Worm (Caenorhabditis elegans) whole organism, L2 larva: ENCODE data around the gene glb-28.

Experiments used
- C34F6.9 ChIP-seq: fragments of 150-350 bp; optimal IDR thresholded peaks from 2 replicates; lab custom pipeline; 2014; ENCODE audit warnings: missing biosample characterization, missing genetic modification characterization
- F13H6.1 ChIP-seq: sonication (generic microtip); optimal IDR thresholded peaks from 2 replicates; lab custom pipeline; 2016; ENCODE audit warnings: missing genetic modification characterization, missing compliant biosample characterization
- R02D3.7 ChIP-seq: fragments of 150-350 bp; optimal IDR thresholded peaks from 2 replicates; lab custom pipeline; 2014; ENCODE audit warnings: missing biosample characterization, missing genetic modification characterization
- Y55F3AM.14 ChIP-seq: fragments of 200-800 bp; sonication (Bioruptor generic); optimal IDR thresholded peaks from 2 replicates; lab custom pipeline; 2018; ENCODE audit warnings: mild to moderate bottlenecking, missing genetic modification characterization, missing compliant biosample characterization
- ZK546.5 ChIP-seq: sonication (generic microtip); optimal IDR thresholded peaks from 2 replicates; lab custom pipeline; 2017; ENCODE audit warnings: missing biosample characterization, missing genetic modification characterization
- alr-1 ChIP-seq: fragments of 150-350 bp; optimal IDR thresholded peaks from 2 replicates; lab custom pipeline; 2014; ENCODE audit warnings: missing biosample characterization, missing genetic modification characterization
- aly-2 ChIP-seq: fragments of 150-350 bp; optimal IDR thresholded peaks from 2 replicates; lab custom pipeline; 2014; ENCODE audit warnings: missing biosample characterization, missing genetic modification characterization
- ama-1 ChIP-seq: fragments of 150-350 bp; optimal IDR thresholded peaks from 2 replicates; lab custom pipeline; 2018; ENCODE audit warnings: inconsistent platforms
- blmp-1 ChIP-seq: sonication (generic microtip); optimal IDR thresholded peaks from 2 replicates; lab custom pipeline; 2017; ENCODE audit warnings: missing genetic modification characterization, mild to moderate bottlenecking, missing compliant biosample characterization, antibody characterized with exemption, moderate library complexity; ENCODE audit not compliant: insufficient read depth
- ceh-16 ChIP-seq: fragments of 150-350 bp; optimal IDR thresholded peaks from 2 replicates; lab custom pipeline; 2014; ENCODE audit warnings: missing biosample characterization, missing genetic modification characterization
- ceh-82 ChIP-seq: fragments of 150-350 bp; optimal IDR thresholded peaks from 2 replicates; lab custom pipeline; 2014; ENCODE audit warnings: missing biosample characterization, missing genetic modification characterization
- crh-2 ChIP-seq: sonication (generic microtip); optimal IDR thresholded peaks from 2 replicates; lab custom pipeline; 2017; ENCODE audit warnings: missing biosample characterization, missing genetic modification characterization
- dmd-4 ChIP-seq: sonication (generic microtip); optimal IDR thresholded peaks from 2 replicates; lab custom pipeline; 2017; ENCODE audit warnings: missing biosample characterization, missing genetic modification characterization
- egl-27 ChIP-seq: sonication (generic microtip); optimal IDR thresholded peaks from 3 replicates; lab custom pipeline; 2017; ENCODE audit warnings: missing biosample characterization, missing genetic modification reagents, missing genetic modification characterization
- elt-1 ChIP-seq: fragments of 150-350 bp; optimal IDR thresholded peaks from 2 replicates; lab custom pipeline; 2014; ENCODE audit warnings: missing biosample characterization, missing genetic modification characterization
- elt-3 ChIP-seq: sonication (generic microtip); optimal IDR thresholded peaks from 2 replicates; lab custom pipeline; 2017; ENCODE audit warnings: missing biosample characterization, missing genetic modification characterization
- fos-1 ChIP-seq: fragments of 150-350 bp; optimal IDR thresholded peaks from 2 replicates; lab custom pipeline; 2014; ENCODE audit warnings: missing biosample characterization, missing genetic modification characterization
- gmeb-1 ChIP-seq: fragments of 150-350 bp; optimal IDR thresholded peaks from 2 replicates; lab custom pipeline; 2014; ENCODE audit warnings: missing biosample characterization, missing genetic modification characterization
- lin-11 ChIP-seq: fragments of 150-350 bp; sonication (generic microtip); optimal IDR thresholded peaks from 2 replicates; lab custom pipeline; 2014; ENCODE audit warnings: missing biosample characterization, missing genetic modification characterization, inconsistent platforms, mixed read lengths
- lin-13 ChIP-seq: fragments of 150-350 bp; optimal IDR thresholded peaks from 2 replicates; lab custom pipeline; 2014; ENCODE audit warnings: missing biosample characterization, missing genetic modification reagents, missing genetic modification characterization
- lin-39 ChIP-seq: fragments of 150-350 bp; optimal IDR thresholded peaks from 2 replicates; lab custom pipeline; 2014; ENCODE audit warnings: missing biosample characterization, missing genetic modification reagents, missing genetic modification characterization
- lsy-2 ChIP-seq, 2 experiments: fragments of 150-350 bp in 1 of 2; sonication (generic microtip) in 1 of 2; optimal IDR thresholded peaks; 2 replicates each; lab custom pipeline; 2014 to 2017; ENCODE audit warnings: missing biosample characterization in 2 of 2, missing genetic modification characterization in 2 of 2
- mab-5 ChIP-seq: fragments of 150-350 bp; optimal IDR thresholded peaks from 2 replicates; lab custom pipeline; 2014; ENCODE audit warnings: missing biosample characterization, missing genetic modification characterization
- mbf-1 ChIP-seq: sonication (generic microtip); optimal IDR thresholded peaks from 2 replicates; lab custom pipeline; 2017; ENCODE audit warnings: missing biosample characterization, missing genetic modification characterization
- mdl-1 ChIP-seq, 2 experiments: fragments of 150-350 bp in 1 of 2; sonication (generic microtip) in 1 of 2; optimal IDR thresholded peaks; 2 replicates each; lab custom pipeline; 2017; ENCODE audit warnings: missing biosample characterization in 2 of 2, missing genetic modification characterization in 2 of 2
- nhr-10 ChIP-seq: sonication (generic microtip); optimal IDR thresholded peaks from 2 replicates; lab custom pipeline; 2017; ENCODE audit warnings: missing biosample characterization, missing genetic modification characterization
- nhr-11 ChIP-seq: fragments of 150-350 bp; optimal IDR thresholded peaks from 2 replicates; lab custom pipeline; 2014; ENCODE audit warnings: missing biosample characterization, missing genetic modification characterization
- nhr-12 ChIP-seq: fragments of 150-350 bp; optimal IDR thresholded peaks from 2 replicates; lab custom pipeline; 2014; ENCODE audit warnings: missing biosample characterization, missing genetic modification characterization
- nhr-129 ChIP-seq: fragments of 150-350 bp; optimal IDR thresholded peaks from 2 replicates; lab custom pipeline; 2014; ENCODE audit warnings: missing biosample characterization, missing genetic modification characterization
- nhr-21 ChIP-seq: fragments of 150-350 bp; optimal IDR thresholded peaks from 2 replicates; lab custom pipeline; 2014; ENCODE audit warnings: missing biosample characterization, missing genetic modification characterization
- nhr-23 ChIP-seq: fragments of 150-350 bp; optimal IDR thresholded peaks from 2 replicates; lab custom pipeline; 2014; ENCODE audit warnings: missing biosample characterization, missing genetic modification reagents, missing genetic modification characterization
- nhr-237 ChIP-seq: fragments of 150-350 bp; optimal IDR thresholded peaks from 2 replicates; lab custom pipeline; 2014; ENCODE audit warnings: missing biosample characterization, missing genetic modification characterization
- nhr-25 ChIP-seq: fragments of 150-350 bp; sonication (generic microtip); optimal IDR thresholded peaks from 3 replicates; lab custom pipeline; 2014; ENCODE audit warnings: missing biosample characterization, missing genetic modification characterization
- nhr-6 ChIP-seq: fragments of 150-350 bp; optimal IDR thresholded peaks from 2 replicates; lab custom pipeline; 2014; ENCODE audit warnings: missing biosample characterization, missing genetic modification characterization
- nhr-77 ChIP-seq: fragments of 150-350 bp; optimal IDR thresholded peaks from 2 replicates; lab custom pipeline; 2014; ENCODE audit warnings: missing biosample characterization, missing genetic modification characterization
- peb-1 ChIP-seq: fragments of 150-350 bp; optimal IDR thresholded peaks from 2 replicates; lab custom pipeline; 2014; ENCODE audit warnings: missing biosample characterization, missing genetic modification characterization
- sem-4 ChIP-seq: fragments of 150-350 bp; optimal IDR thresholded peaks from 2 replicates; lab custom pipeline; 2014; ENCODE audit warnings: missing biosample characterization, missing genetic modification reagents, missing genetic modification characterization
- skn-1 ChIP-seq: sonication (generic microtip); optimal IDR thresholded peaks from 2 replicates; lab custom pipeline; 2017; ENCODE audit warnings: missing biosample characterization, missing genetic modification characterization
- sma-3 ChIP-seq: sonication (generic microtip); optimal IDR thresholded peaks from 2 replicates; lab custom pipeline; 2016; ENCODE audit warnings: missing genetic modification reagents, missing genetic modification characterization, missing compliant biosample characterization
- sma-9 ChIP-seq, 2 experiments: fragments of 150-350 bp in 1 of 2; sonication (generic microtip) in 1 of 2; optimal IDR thresholded peaks; 2 replicates each; lab custom pipeline; 2014 to 2016; ENCODE audit warnings: missing genetic modification characterization in 2 of 2, mild to moderate bottlenecking in 1 of 2, missing biosample characterization in 1 of 2, missing compliant biosample characterization in 1 of 2, missing genetic modification reagents in 1 of 2, moderate library complexity in 1 of 2
- snpc-4 ChIP-seq: fragments of 150-350 bp; optimal IDR thresholded peaks from 2 replicates; lab custom pipeline; 2014; ENCODE audit warnings: missing biosample characterization, missing genetic modification characterization
- unc-39 ChIP-seq: fragments of 150-350 bp; optimal IDR thresholded peaks from 2 replicates; lab custom pipeline; 2014; ENCODE audit warnings: missing biosample characterization, missing genetic modification characterization
- unc-55 ChIP-seq: fragments of 150-350 bp; sonication (generic microtip); optimal IDR thresholded peaks from 3 replicates; lab custom pipeline; 2014; ENCODE audit warnings: missing biosample characterization, missing genetic modification reagents, missing genetic modification characterization
- unc-62 ChIP-seq: fragments of 150-350 bp; optimal IDR thresholded peaks from 2 replicates; lab custom pipeline; 2014; ENCODE audit warnings: missing biosample characterization, missing genetic modification reagents, missing genetic modification characterization
- zag-1 ChIP-seq: fragments of 150-350 bp; optimal IDR thresholded peaks from 2 replicates; lab custom pipeline; 2014; ENCODE audit warnings: missing biosample characterization, missing genetic modification characterization
- ztf-1 ChIP-seq: fragments of 200-800 bp; sonication (Bioruptor generic); conservative IDR thresholded peaks from 2 replicates; pipeline ENCODE4 v1.3.6; 2022; ENCODE audit warnings: missing genetic modification characterization, missing compliant biosample characterization
- ztf-11 ChIP-seq: sonication (generic microtip); optimal IDR thresholded peaks from 2 replicates; lab custom pipeline; 2017; ENCODE audit warnings: missing biosample characterization, missing genetic modification characterization
- ztf-4 ChIP-seq: fragments of 150-350 bp; optimal IDR thresholded peaks from 2 replicates; lab custom pipeline; 2014; ENCODE audit warnings: missing biosample characterization, missing genetic modification characterization

The glb-28 gene

DNA sequence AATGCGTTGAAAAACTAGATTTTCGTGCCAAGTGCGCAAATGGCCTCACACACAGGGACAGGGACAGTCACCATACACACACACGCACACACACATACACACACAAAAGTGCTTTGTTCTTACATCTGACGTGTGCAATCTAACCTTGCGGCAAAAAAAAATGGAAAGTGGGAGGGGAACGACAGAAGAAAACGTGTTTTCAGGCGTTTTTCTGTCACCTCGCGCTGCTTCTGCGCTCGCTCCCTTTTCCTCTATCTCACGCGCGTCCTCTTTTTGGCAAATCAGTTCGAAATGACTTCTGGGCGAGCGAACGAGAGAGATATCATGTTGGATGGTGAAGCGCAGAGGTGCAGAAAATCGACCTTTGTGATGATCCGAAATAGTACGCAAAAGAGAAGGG, 43.0 kb downstream of the glb-28 start:
- TF ChIP-seq gmeb-1 (tag; lab: Kevin White, UChicago), result no peak
- TF ChIP-seq lin-39 (tag; lab: Kevin White, UChicago), result no peak
- TF ChIP-seq sma-9 (GFP tag; optimal IDR thresholded peaks at IDR 0.05; lab: Kevin White, UChicago), result peak; percentile 53
- TF ChIP-seq sma-9 (tag; optimal IDR thresholded peaks at IDR 0.05; lab: Kevin White, UChicago), result no peak
- peak; percentile 98 for TF ChIP-seq blmp-1
- TF ChIP-seq nhr-25 (tag; lab: Kevin White, UChicago), result peak; percentile 98
- no peak for TF ChIP-seq unc-55 (GFP tag; lab: Kevin White, UChicago)
- TF ChIP-seq peb-1, result no peak
- peak; percentile 59 for TF ChIP-seq sma-3 (GFP tag; lab: Kevin White, UChicago)
- no peak for TF ChIP-seq dmd-4 (tag; lab: Kevin White, UChicago)
- TF ChIP-seq nhr-23 (tag; lab: Kevin White, UChicago), result no peak
- no peak for TF ChIP-seq zag-1
- TF ChIP-seq mbf-1 (tag; lab: Kevin White, UChicago), result no peak
- no peak for TF ChIP-seq nhr-77
- peak in 1 of 2 experiments; percentile 53 for TF ChIP-seq mdl-1 (tag; optimal IDR thresholded peaks at IDR 0.05; lab: Kevin White, UChicago)
- TF ChIP-seq ZK546.5 (tag; lab: Kevin White, UChicago), result no peak
- TF ChIP-seq alr-1 (tag; lab: Kevin White, UChicago), result no peak
- TF ChIP-seq nhr-10 (tag; lab: Kevin White, UChicago), result no peak
- no peak for TF ChIP-seq nhr-12 (tag; lab: Kevin White, UChicago)
- no peak for TF ChIP-seq lin-11
- TF ChIP-seq ztf-1 (GFP tag; lab: Robert Waterston, UW), result no peak
- TF ChIP-seq nhr-11 (tag; lab: Kevin White, UChicago), result no peak
- TF ChIP-seq nhr-21 (tag; lab: Kevin White, UChicago), result peak; percentile 67
- peak; percentile 77 for TF ChIP-seq sem-4 (tag; lab: Kevin White, UChicago)
- no peak for TF ChIP-seq skn-1 (tag; lab: Kevin White, UChicago)
- TF ChIP-seq nhr-237 (tag; lab: Kevin White, UChicago), result no peak
- TF ChIP-seq ama-1, result no peak
- no peak for TF ChIP-seq snpc-4
- TF ChIP-seq C34F6.9 (tag; lab: Kevin White, UChicago), result no peak
- TF ChIP-seq mab-5 (tag; lab: Kevin White, UChicago), result no peak
- TF ChIP-seq aly-2 (tag; lab: Kevin White, UChicago), result no peak
- TF ChIP-seq crh-2 (tag; lab: Kevin White, UChicago), result no peak
- no peak for TF ChIP-seq nhr-6 (tag; lab: Kevin White, UChicago)
- no peak for TF ChIP-seq ztf-11
- peak; percentile 64 for TF ChIP-seq Y55F3AM.14
- TF ChIP-seq nhr-129 (tag; lab: Kevin White, UChicago), result peak; percentile 46
- TF ChIP-seq F13H6.1 (tag; lab: Kevin White, UChicago), result peak; percentile 86
- TF ChIP-seq ceh-82 (tag; lab: Kevin White, UChicago), result no peak
- no peak for TF ChIP-seq R02D3.7 (tag; lab: Kevin White, UChicago)
- peak; percentile 44 for TF ChIP-seq fos-1 (tag; lab: Kevin White, UChicago)
- TF ChIP-seq lin-13 (GFP tag; lab: Kevin White, UChicago), result no peak
- TF ChIP-seq lsy-2 (tag; optimal IDR thresholded peaks at IDR 0.05; lab: Kevin White, UChicago), result no peak
- TF ChIP-seq egl-27 (tag; lab: Kevin White, UChicago), result peak; percentile 17
- TF ChIP-seq unc-62 (GFP tag; lab: Kevin White, UChicago), result no peak
- TF ChIP-seq unc-39 (tag; lab: Kevin White, UChicago), result no peak
- TF ChIP-seq elt-3, result no peak
- TF ChIP-seq elt-1, result no peak
- no peak for TF ChIP-seq ztf-4 (tag; lab: Kevin White, UChicago)
- TF ChIP-seq ceh-16, result peak; percentile 16
